Worm (Caenorhabditis elegans) whole organism, L1 larva: ENCODE results near the gene R186.3.

Source experiments
- ama-1 ChIP-seq: fragments of 150-350 bp; optimal IDR thresholded peaks from 2 replicates; lab custom pipeline; 2014
- ces-1 ChIP-seq: fragments of 150-350 bp; optimal IDR thresholded peaks from 2 replicates; lab custom pipeline; 2014; ENCODE audit warnings: missing biosample characterization, missing genetic modification reagents, missing genetic modification characterization
- hlh-4 ChIP-seq: sonication (generic microtip); optimal IDR thresholded peaks from 2 replicates; lab custom pipeline; 2016; ENCODE audit warnings: mild to moderate bottlenecking, missing genetic modification characterization, missing compliant biosample characterization
- nhr-12 ChIP-seq: sonication (generic microtip); optimal IDR thresholded peaks from 2 replicates; lab custom pipeline; 2017; ENCODE audit warnings: missing biosample characterization, missing genetic modification characterization
- nhr-76 ChIP-seq: sonication (generic microtip); optimal IDR thresholded peaks from 2 replicates; lab custom pipeline; 2017; ENCODE audit warnings: missing biosample characterization, missing genetic modification characterization
- pag-3 ChIP-seq: sonication (generic microtip); optimal IDR thresholded peaks from 2 replicates; lab custom pipeline; 2017; ENCODE audit warnings: missing genetic modification characterization, mild to moderate bottlenecking, missing compliant biosample characterization, antibody characterized with exemption, borderline replicate concordance; ENCODE audit not compliant: insufficient read depth
- rnt-1 ChIP-seq: sonication (generic microtip); optimal IDR thresholded peaks from 2 replicates; lab custom pipeline; 2016; ENCODE audit warnings: mild to moderate bottlenecking, missing genetic modification characterization, moderate library complexity, missing compliant biosample characterization
- tlp-1 ChIP-seq: fragments of 150-350 bp; optimal IDR thresholded peaks from 2 replicates; lab custom pipeline; 2014; ENCODE audit warnings: missing biosample characterization, missing genetic modification characterization
- vab-15 ChIP-seq: sonication (generic microtip); optimal IDR thresholded peaks from 2 replicates; lab custom pipeline; 2017; ENCODE audit warnings: missing genotype, mild to moderate bottlenecking, missing genetic modification characterization, missing compliant biosample characterization

DNA sequence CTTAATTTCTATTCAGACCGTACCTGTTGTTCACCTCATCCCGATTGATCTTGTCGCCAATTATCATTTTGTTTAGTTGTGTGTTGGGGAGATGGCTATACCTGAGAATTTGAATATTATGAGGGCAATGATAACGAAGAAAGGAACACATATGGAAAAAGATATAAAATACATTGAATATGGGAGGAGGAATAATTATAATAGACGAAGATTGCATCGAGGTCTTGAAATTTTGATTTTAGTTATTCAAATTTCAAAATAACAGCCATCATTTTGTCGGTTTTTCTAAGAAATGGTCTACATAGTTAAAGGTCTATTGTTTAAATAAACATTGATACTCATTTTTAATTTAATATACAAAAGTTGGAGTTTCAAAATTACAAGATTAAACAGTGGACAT is 20.1 kb upstream of the R186.3 start, which contains the start of gene shw-3:
- TF ChIP-seq nhr-76 (tag; lab: Kevin White, UChicago) (no peak), vab-15 (no peak), hlh-4 (no peak), ces-1 (no peak), rnt-1 (tag; lab: Kevin White, UChicago) (no peak), ama-1 (no peak), tlp-1 (tag; lab: Kevin White, UChicago) (no peak), nhr-12 (tag; lab: Kevin White, UChicago) (no peak), pag-3 (no peak)
